Fruit fly (Drosophila melanogaster) whole organism, embryonic: ENCODE results near the gene dnc.

ENCODE experiments used
- BtbVII ChIP-seq: fragments of 200-800 bp; sonication (Bioruptor generic); optimal IDR thresholded peaks from 3 replicates; lab custom pipeline; 2017; ENCODE audit warnings: missing biosample characterization, mild to moderate bottlenecking, missing genetic modification characterization
- Bteb2 ChIP-seq: fragments of 200-800 bp; sonication (Bioruptor generic); optimal IDR thresholded peaks from 2 replicates; lab custom pipeline; 2016; ENCODE audit warnings: missing biosample characterization, missing genetic modification characterization
- C15 ChIP-seq: fragments of 200-800 bp; sonication (Bioruptor generic); IDR thresholded peaks from 3 replicates; pipeline ENCODE4 v1.3.6; 2022; ENCODE audit warnings: missing biosample characterization, missing genetic modification characterization
- CG11398 ChIP-seq: fragments of 200-800 bp; sonication (Bioruptor generic); optimal IDR thresholded peaks from 2 replicates; lab custom pipeline; 2016; ENCODE audit warnings: missing biosample characterization, missing genetic modification characterization
- CG11723 ChIP-seq: fragments of 200-800 bp; sonication (Bioruptor generic); optimal IDR thresholded peaks from 2 replicates; lab custom pipeline; 2017; ENCODE audit warnings: missing biosample characterization, mild to moderate bottlenecking, missing genetic modification characterization
- CG12071 ChIP-seq: fragments of 200-800 bp; sonication (Bioruptor generic); optimal IDR thresholded peaks from 3 replicates; lab custom pipeline; 2018; ENCODE audit warnings: missing biosample characterization, mild to moderate bottlenecking, missing genetic modification characterization
- CG13296 ChIP-seq: fragments of 200-800 bp; sonication (Bioruptor generic); optimal IDR thresholded peaks from 3 replicates; lab custom pipeline; 2018; ENCODE audit warnings: missing biosample characterization, mild to moderate bottlenecking, missing genetic modification characterization
- CG13894 ChIP-seq: fragments of 200-800 bp; sonication (Bioruptor generic); optimal IDR thresholded peaks from 3 replicates; lab custom pipeline; 2018; ENCODE audit warnings: missing biosample characterization, mild to moderate bottlenecking, missing genetic modification characterization, moderate library complexity
- CG15479 ChIP-seq: fragments of 200-800 bp; sonication (Bioruptor generic); optimal IDR thresholded peaks from 3 replicates; lab custom pipeline; 2019; ENCODE audit warnings: missing biosample characterization, mild to moderate bottlenecking, missing genetic modification characterization, moderate library complexity
- CG15514 ChIP-seq: fragments of 200-800 bp; sonication (Bioruptor generic); optimal IDR thresholded peaks from 3 replicates; lab custom pipeline; 2017; ENCODE audit warnings: missing biosample characterization, missing genetic modification characterization, mild to moderate bottlenecking, moderate library complexity, missing genetic modification reagents
- CG16815 ChIP-seq: fragments of 200-800 bp; sonication (Bioruptor generic); optimal IDR thresholded peaks from 3 replicates; lab custom pipeline; 2017; ENCODE audit warnings: missing biosample characterization, mild to moderate bottlenecking, missing genetic modification characterization
- CG17568 ChIP-seq: fragments of 200-800 bp; sonication (Bioruptor generic); optimal IDR thresholded peaks from 2 replicates; lab custom pipeline; 2018; ENCODE audit warnings: missing biosample characterization, mild to moderate bottlenecking, missing genetic modification characterization, moderate library complexity
- CG17612 ChIP-seq: fragments of 200-800 bp; sonication (Bioruptor generic); IDR thresholded peaks from 2 replicates; pipeline ENCODE4 v1.3.6; 2022; ENCODE audit warnings: missing biosample characterization, missing genetic modification characterization
- CG2116 ChIP-seq: fragments of 200-800 bp; sonication (Bioruptor generic); optimal IDR thresholded peaks from 3 replicates; lab custom pipeline; 2018; ENCODE audit warnings: missing biosample characterization, mild to moderate bottlenecking, missing genetic modification characterization
- CG32772 ChIP-seq: fragments of 200-800 bp; sonication (Bioruptor generic); IDR thresholded peaks from 2 replicates; pipeline ENCODE4 v1.3.6; 2022; ENCODE audit warnings: missing biosample characterization, missing genetic modification characterization
- CG4854 ChIP-seq: fragments of 200-800 bp; sonication (Bioruptor generic); optimal IDR thresholded peaks from 2 replicates; lab custom pipeline; 2016; ENCODE audit warnings: missing biosample characterization, missing genetic modification characterization, inconsistent platforms
- CG5245 ChIP-seq: fragments of 200-800 bp; sonication (Bioruptor generic); optimal IDR thresholded peaks from 3 replicates; lab custom pipeline; 2016; ENCODE audit warnings: missing biosample characterization, missing genetic modification characterization
- CG5953 ChIP-seq: fragments of 200-800 bp; sonication (Bioruptor generic); IDR thresholded peaks from 2 replicates; pipeline ENCODE4 v1.3.6; 2022; ENCODE audit warnings: missing biosample characterization, missing genetic modification characterization
- CG6791 ChIP-seq: fragments of 200-800 bp; sonication (Bioruptor generic); IDR thresholded peaks from 3 replicates; pipeline ENCODE4 v1.3.6; 2022; ENCODE audit warnings: missing biosample characterization, missing genetic modification characterization; ENCODE audit not compliant: partially characterized antibody
- CG7271 ChIP-seq: fragments of 200-800 bp; sonication (Bioruptor generic); optimal IDR thresholded peaks from 2 replicates; lab custom pipeline; 2018; ENCODE audit warnings: missing biosample characterization, mild to moderate bottlenecking, missing genetic modification characterization, moderate library complexity
- CG7839 ChIP-seq: fragments of 200-800 bp; sonication (Bioruptor generic); optimal IDR thresholded peaks from 3 replicates; lab custom pipeline; 2018; ENCODE audit warnings: missing biosample characterization, mild to moderate bottlenecking, missing genetic modification characterization, moderate library complexity
- CTCF ChIP-seq: fragments of 200-800 bp; sonication (Bioruptor generic); optimal IDR thresholded peaks from 2 replicates; lab custom pipeline; 2017; ENCODE audit warnings: missing biosample characterization, mild to moderate bottlenecking, missing genetic modification characterization, moderate library complexity
- Ets97D ChIP-seq: fragments of 200-800 bp; sonication (Bioruptor generic); optimal IDR thresholded peaks from 3 replicates; lab custom pipeline; 2016; ENCODE audit warnings: missing biosample characterization, missing genetic modification characterization
- GATAe ChIP-seq: fragments of 200-800 bp; sonication (Bioruptor generic); conservative IDR thresholded peaks from 2 replicates; pipeline ENCODE4 v1.3.6; 2022; ENCODE audit warnings: missing biosample characterization, missing genetic modification characterization
- Gsc ChIP-seq: fragments of 200-800 bp; sonication (Bioruptor generic); IDR thresholded peaks from 2 replicates; pipeline ENCODE4 v1.3.6; 2022; ENCODE audit warnings: missing biosample characterization, missing genetic modification characterization
- HmgZ ChIP-seq: fragments of 200-800 bp; sonication (Bioruptor generic); optimal IDR thresholded peaks from 2 replicates; lab custom pipeline; 2018; ENCODE audit warnings: missing biosample characterization, mild to moderate bottlenecking, missing genetic modification characterization
- NfI ChIP-seq: fragments of 200-800 bp; sonication (Bioruptor generic); optimal IDR thresholded peaks from 3 replicates; lab custom pipeline; 2018; ENCODE audit warnings: missing biosample characterization, mild to moderate bottlenecking, missing genetic modification characterization, moderate library complexity
- Oaz ChIP-seq: fragments of 200-800 bp; sonication (Bioruptor generic); IDR thresholded peaks from 2 replicates; pipeline ENCODE4 v1.3.6; 2022; ENCODE audit warnings: missing biosample characterization, missing genetic modification characterization
- Poxn ChIP-seq: fragments of 200-800 bp; sonication (Bioruptor generic); IDR thresholded peaks from 2 replicates; pipeline ENCODE4 v1.3.6; 2022; ENCODE audit warnings: missing biosample characterization, missing genetic modification characterization
- Usf ChIP-seq: fragments of 200-800 bp; sonication (Bioruptor generic); optimal IDR thresholded peaks from 2 replicates; lab custom pipeline; 2017; ENCODE audit warnings: missing genotype, missing biosample characterization, missing genetic modification characterization
- Xrp1 ChIP-seq: fragments of 200-800 bp; sonication (Bioruptor generic); IDR thresholded peaks from 2 replicates; pipeline ENCODE4 v1.3.6; 2022; ENCODE audit warnings: missing biosample characterization, missing genetic modification characterization
- al ChIP-seq: fragments of 200-800 bp; sonication (Bioruptor generic); IDR thresholded peaks from 2 replicates; pipeline ENCODE4 v1.3.6; 2022; ENCODE audit warnings: missing biosample characterization, missing genetic modification characterization
- cad ChIP-seq: fragments of >200 bp; optimal IDR thresholded peaks from 2 replicates; lab custom pipeline; 2017; ENCODE audit warnings: missing biosample characterization, missing genetic modification characterization
- crc ChIP-seq: fragments of 200-800 bp; sonication (Bioruptor generic); optimal IDR thresholded peaks from 2 replicates; lab custom pipeline; 2016; ENCODE audit warnings: missing biosample characterization, missing genetic modification characterization
- crp ChIP-seq, 2 experiments: fragments of 200-800 bp; sonication (Bioruptor generic); optimal IDR thresholded peaks; 2 replicates in 1 of 2; 3 replicates in 1 of 2; lab custom pipeline; 2017; ENCODE audit warnings: missing biosample characterization in 2 of 2, missing genetic modification characterization in 2 of 2, mild to moderate bottlenecking in 1 of 2, moderate library complexity in 1 of 2
- dmrt11E ChIP-seq: fragments of 200-800 bp; sonication (Bioruptor generic); optimal IDR thresholded peaks from 3 replicates; lab custom pipeline; 2018; ENCODE audit warnings: missing biosample characterization, mild to moderate bottlenecking, missing genetic modification characterization, moderate library complexity
- ewg ChIP-seq: fragments of 200-800 bp; sonication (Bioruptor generic); optimal IDR thresholded peaks from 3 replicates; lab custom pipeline; 2017; ENCODE audit warnings: mild to moderate bottlenecking, missing biosample characterization, missing genetic modification reagents, missing genetic modification characterization
- grn ChIP-seq: fragments of 200-800 bp; sonication (Bioruptor generic); optimal IDR thresholded peaks from 3 replicates; lab custom pipeline; 2017; ENCODE audit warnings: missing biosample characterization, missing genetic modification characterization
- hb ChIP-seq: fragments of 200-800 bp; sonication (Bioruptor generic); IDR thresholded peaks from 3 replicates; pipeline ENCODE4 v1.3.6; 2022; ENCODE audit warnings: missing biosample characterization, missing genetic modification characterization; ENCODE audit not compliant: partially characterized antibody
- inv ChIP-seq: fragments of 200-800 bp; sonication (Bioruptor generic); IDR thresholded peaks from 2 replicates; pipeline ENCODE4 v1.3.6; 2022; ENCODE audit warnings: missing biosample characterization, missing genetic modification characterization; ENCODE audit not compliant: partially characterized antibody
- ken ChIP-seq: fragments of 200-800 bp; sonication (Bioruptor generic); IDR thresholded peaks from 3 replicates; pipeline ENCODE4 v1.3.6; 2022; ENCODE audit warnings: missing biosample characterization, missing genetic modification characterization
- klu ChIP-seq: fragments of 200-800 bp; sonication (Bioruptor generic); IDR thresholded peaks from 2 replicates; pipeline ENCODE4 v1.3.6; 2022; ENCODE audit warnings: missing biosample characterization, missing genetic modification characterization
- lbe ChIP-seq: fragments of 200-800 bp; sonication (Bioruptor generic); optimal IDR thresholded peaks from 2 replicates; lab custom pipeline; 2016; ENCODE audit warnings: missing biosample characterization, mild to moderate bottlenecking, missing genetic modification characterization
- rib ChIP-seq: fragments of 200-800 bp; sonication (Bioruptor generic); IDR thresholded peaks from 2 replicates; pipeline ENCODE4 v1.3.6; 2022; ENCODE audit warnings: missing biosample characterization, missing genetic modification characterization
- so ChIP-seq: fragments of 200-800 bp; sonication (Bioruptor generic); IDR thresholded peaks from 3 replicates; pipeline ENCODE4 v1.3.6; 2022; ENCODE audit warnings: missing biosample characterization, missing genetic modification characterization
- trem ChIP-seq: fragments of 200-800 bp; optimal IDR thresholded peaks from 3 replicates; lab custom pipeline; 2019; ENCODE audit warnings: missing biosample characterization, mild to moderate bottlenecking, missing genetic modification characterization, moderate library complexity
- zen ChIP-seq: fragments of 200-800 bp; sonication (Bioruptor generic); optimal IDR thresholded peaks from 3 replicates; lab custom pipeline; 2018; ENCODE audit warnings: missing biosample characterization, mild to moderate bottlenecking, missing genetic modification characterization, moderate library complexity
- zfh1 ChIP-seq: fragments of 200-800 bp; sonication (Bioruptor generic); IDR thresholded peaks from 3 replicates; pipeline ENCODE4 v1.3.6; 2022; ENCODE audit warnings: missing biosample characterization, missing genetic modification characterization

dnc gene

dm6 chrX:3205887-3206794 is 29.9 kb downstream of the dnc start (continued):
- TF ChIP-seq NfI (peak; percentile 51), ewg (peak; percentile 85), Poxn (GFP tag; lab: Robert Waterston, UW) (no peak), CG11723 (GFP tag; lab: Kevin White, UChicago) (peak; percentile 23), CTCF (no peak), CG13894 (peak; percentile 52), HmgZ (tag; lab: Kevin White, UChicago) (no peak), GATAe (GFP tag; lab: Robert Waterston, UW) (0 out of 2 replicates have a peak, but pooled peaks have one; percentile 11), trem (no peak), Oaz (GFP tag; lab: Robert Waterston, UW) (peak; percentile 60), crc (GFP tag; lab: Kevin White, UChicago) (peak; percentile 43), Bteb2 (GFP tag; lab: Kevin White, UChicago) (peak; percentile 2), Ets97D (GFP tag; lab: Kevin White, UChicago) (no peak), ken (GFP tag; lab: Robert Waterston, UW) (peak; percentile 74; the same call in 2 of the 3 replicates), inv (GFP tag; lab: Robert Waterston, UW) (no peak), CG32772 (peak; percentile 77), Gsc (GFP tag; lab: Robert Waterston, UW) (no peak), al (GFP tag; lab: Robert Waterston, UW) (peak; percentile 14; the same call in 1 of the 2 replicates), CG16815 (peak; percentile 4), CG12071 (GFP tag; lab: Kevin White, UChicago) (peak; percentile 60), C15 (GFP tag; lab: Robert Waterston, UW) (0 out of 3 replicates have a peak, but pooled peaks have one; percentile 12), CG17612 (GFP tag; lab: Robert Waterston, UW) (no peak; the same call in 1 of the 2 replicates), CG11398 (GFP tag; lab: Kevin White, UChicago) (peak; percentile 52), CG4854 (peak; percentile 0), CG15514 (peak; percentile 60), hb (GFP tag; lab: Robert Waterston, UW) (no peak), so (GFP tag; lab: Robert Waterston, UW) (peak; percentile 58; the same call in 1 of the 3 replicates), CG6791 (no peak), grn (GFP tag; lab: Kevin White, UChicago) (no peak), zen (tag; lab: Kevin White, UChicago) (no peak), CG13296 (GFP tag; lab: Kevin White, UChicago) (peak; percentile 70), CG7839 (tag; lab: Kevin White, UChicago) (peak; percentile 71), rib (GFP tag; lab: Robert Waterston, UW) (no peak), CG7271 (tag; lab: Kevin White, UChicago) (no peak), CG15479 (no peak), crp (GFP tag; optimal IDR thresholded peaks at IDR 0.05; lab: Kevin White, UChicago) (peak in 1 of 2 experiments; percentile 12), CG5953 (GFP tag; lab: Robert Waterston, UW) (peak; percentile 59; the same call in 1 of the 2 replicates), Usf (GFP tag; lab: Kevin White, UChicago) (no peak), CG17568 (peak; percentile 38), cad (no peak), BtbVII (peak; percentile 76), lbe (GFP tag; lab: Kevin White, UChicago) (no peak), klu (peak; percentile 61), Xrp1 (peak; percentile 78), dmrt11E (tag; lab: Kevin White, UChicago) (no peak), zfh1 (GFP tag; lab: Robert Waterston, UW) (peak; percentile 69; the same call in 2 of the 3 replicates), CG2116 (GFP tag; lab: Kevin White, UChicago) (no peak), CG5245 (peak; percentile 45)
